Fruit fly (Drosophila melanogaster): ENCODE results near the gene CG13678.

dm6 chr3L:8193016-8193415 lies 28.9 kb upstream of the CG13678 start, which contains the start of gene CG7387:
- TF ChIP-seq trem (tag; optimal IDR thresholded peaks at IDR 0.05): no peak
- TF ChIP-seq ab (GFP tag; optimal IDR thresholded peaks at IDR 0.05): no peak
- TF ChIP-seq gce (GFP tag; IDR thresholded peaks at IDR 0.05): no peak
- no peak for TF ChIP-seq CG16779 (GFP tag; IDR thresholded peaks at IDR 0.05)
- no peak for TF ChIP-seq ttk (GFP tag; IDR thresholded peaks at IDR 0.05)
- no peak for TF ChIP-seq Mad (GFP tag; optimal IDR thresholded peaks at IDR 0.05)
- TF ChIP-seq CG1647 (GFP tag; optimal IDR thresholded peaks at IDR 0.05): no peak
- TF ChIP-seq vvl (GFP tag; IDR thresholded peaks at IDR 0.05): no peak
- TF ChIP-seq lov (optimal IDR thresholded peaks at IDR 0.05): no peak
- no peak for TF ChIP-seq lov (GFP tag; IDR thresholded peaks at IDR 0.05)
- no peak for TF ChIP-seq kni (GFP tag; optimal IDR thresholded peaks at IDR 0.05)
- TF ChIP-seq Drgx (GFP tag; IDR thresholded peaks at IDR 0.05): no peak
- TF ChIP-seq CG10321 (GFP tag; IDR thresholded peaks at IDR 0.05): no peak

All from whole organism, embryonic.